Fruit fly (Drosophila melanogaster) whole organism, adult: Measurements from ENCODE around the gene CG34316.

Source experiments
- CG11617 ChIP-seq: fragments of 200-800 bp; sonication (Bioruptor generic); optimal IDR thresholded peaks from 2 replicates; lab custom pipeline; 2017; ENCODE audit warnings: mild to moderate bottlenecking, missing biosample characterization, missing genetic modification reagents, missing genetic modification characterization
- CG12768 ChIP-seq: fragments of 200-800 bp; sonication (Bioruptor generic); optimal IDR thresholded peaks from 2 replicates; lab custom pipeline; 2017; ENCODE audit warnings: missing biosample characterization, missing genetic modification characterization, mild to moderate bottlenecking, moderate library complexity, missing genetic modification reagents
- CG14711 ChIP-seq: fragments of 200-800 bp; sonication (Bioruptor generic); optimal IDR thresholded peaks from 2 replicates; lab custom pipeline; 2018; ENCODE audit warnings: missing biosample characterization, mild to moderate bottlenecking, missing genetic modification characterization, moderate library complexity
- CG1620 ChIP-seq: fragments of 200-800 bp; sonication (Bioruptor generic); optimal IDR thresholded peaks from 2 replicates; lab custom pipeline; 2016; ENCODE audit warnings: missing biosample characterization, missing genetic modification characterization
- CG33017 ChIP-seq: fragments of 200-800 bp; sonication (Bioruptor generic); optimal IDR thresholded peaks from 2 replicates; lab custom pipeline; 2018; ENCODE audit warnings: missing biosample characterization, mild to moderate bottlenecking, missing genetic modification characterization, moderate library complexity
- CG5204 ChIP-seq: fragments of 200-800 bp; sonication (Bioruptor generic); optimal IDR thresholded peaks from 2 replicates; lab custom pipeline; 2016; ENCODE audit warnings: missing biosample characterization, missing genetic modification characterization
- CG7045 ChIP-seq: fragments of 200-800 bp; sonication (Bioruptor generic); optimal IDR thresholded peaks from 2 replicates; lab custom pipeline; 2017; ENCODE audit warnings: missing biosample characterization, mild to moderate bottlenecking, missing genetic modification characterization
- CG7101 ChIP-seq: fragments of 200-800 bp; sonication (Bioruptor generic); optimal IDR thresholded peaks from 2 replicates; lab custom pipeline; 2018; ENCODE audit warnings: missing biosample characterization, mild to moderate bottlenecking, missing genetic modification characterization, moderate library complexity
- Clk ChIP-seq: fragments of 200-800 bp; sonication (Bioruptor generic); optimal IDR thresholded peaks from 2 replicates; lab custom pipeline; 2017; ENCODE audit warnings: missing biosample characterization, missing genetic modification characterization
- Crg-1 ChIP-seq: fragments of 200-800 bp; sonication (Bioruptor generic); optimal IDR thresholded peaks from 2 replicates; lab custom pipeline; 2016; ENCODE audit warnings: missing biosample characterization, missing genetic modification characterization
- Hr96 ChIP-seq: fragments of 200-800 bp; sonication (Bioruptor generic); optimal IDR thresholded peaks from 2 replicates; lab custom pipeline; 2016; ENCODE audit warnings: missing biosample characterization, missing genetic modification characterization
- Mnt ChIP-seq: fragments of 200-800 bp; sonication (Bioruptor generic); optimal IDR thresholded peaks from 2 replicates; lab custom pipeline; 2016; ENCODE audit warnings: missing biosample characterization, mild to moderate bottlenecking, missing genetic modification characterization
- bab1 ChIP-seq: fragments of 200-800 bp; sonication (Bioruptor generic); optimal IDR thresholded peaks from 3 replicates; lab custom pipeline; 2019; ENCODE audit warnings: missing biosample characterization, mild to moderate bottlenecking, missing genetic modification characterization, moderate library complexity
- cic ChIP-seq: fragments of 200-800 bp; sonication (Bioruptor generic); optimal IDR thresholded peaks from 2 replicates; lab custom pipeline; 2017; ENCODE audit warnings: missing biosample characterization, mild to moderate bottlenecking, missing genetic modification characterization, moderate library complexity
- cnc ChIP-seq, 2 experiments: fragments of >200 bp; optimal IDR thresholded peaks; 2 replicates each; lab custom pipeline; 2017
- kay ChIP-seq: fragments of 200-800 bp; sonication (Bioruptor generic); peaks from one replicate; lab custom pipeline; 2016; ENCODE audit warnings: missing biosample characterization, missing genetic modification characterization, borderline replicate concordance
- ovo ChIP-seq: fragments of 200-800 bp; sonication (Bioruptor generic); optimal IDR thresholded peaks from 2 replicates; lab custom pipeline; 2016; ENCODE audit warnings: missing biosample characterization, missing genetic modification characterization
- pad ChIP-seq: fragments of 200-800 bp; sonication (Bioruptor generic); optimal IDR thresholded peaks from 3 replicates; lab custom pipeline; 2017; ENCODE audit warnings: missing biosample characterization, missing genetic modification characterization, mild to moderate bottlenecking, moderate library complexity, missing genetic modification reagents
- tj ChIP-seq: fragments of 200-800 bp; sonication (Bioruptor generic); optimal IDR thresholded peaks from 3 replicates; lab custom pipeline; 2017; ENCODE audit warnings: missing biosample characterization, mild to moderate bottlenecking, missing genetic modification characterization, moderate library complexity
- toe ChIP-seq: fragments of 200-800 bp; sonication (Bioruptor generic); optimal IDR thresholded peaks from 2 replicates; lab custom pipeline; 2016; ENCODE audit warnings: missing biosample characterization, missing genetic modification characterization

Gene CG34316

dm6 chr3R:15243046-15243356 lies 12.6 kb downstream of the CG34316 start:
- peak; percentile 51 for TF ChIP-seq kay (GFP tag; lab: Kevin White, UChicago)
- TF ChIP-seq CG12768 (GFP tag; lab: Kevin White, UChicago), result no peak
- TF ChIP-seq Hr96, result no peak
- TF ChIP-seq pad, result no peak

dm6 chr3R:15243452-15243851 lies 13.1 kb downstream of the CG34316 start:
- TF ChIP-seq CG5204 (GFP tag; lab: Kevin White, UChicago), result peak; percentile 29
- TF ChIP-seq toe (GFP tag; lab: Kevin White, UChicago), result no peak
- no peak for TF ChIP-seq CG11617 (GFP tag; lab: Kevin White, UChicago)
- TF ChIP-seq cic (GFP tag; lab: Kevin White, UChicago), result no peak
- TF ChIP-seq CG12768 (GFP tag; lab: Kevin White, UChicago), result peak; percentile 48
- no peak for TF ChIP-seq Crg-1
- TF ChIP-seq bab1 (GFP tag; lab: Kevin White, UChicago), result no peak
- no peak for TF ChIP-seq cnc (optimal IDR thresholded peaks at IDR 0.05; lab: Kevin White, UChicago)
- peak; percentile 96 for TF ChIP-seq Mnt (GFP tag; lab: Kevin White, UChicago)
- no peak for TF ChIP-seq CG7101 (tag; lab: Kevin White, UChicago)
- TF ChIP-seq CG33017, result no peak
- TF ChIP-seq CG1620 (GFP tag; lab: Kevin White, UChicago), result no peak
- TF ChIP-seq Clk (GFP tag; lab: Kevin White, UChicago), result no peak
- TF ChIP-seq tj, result peak; percentile 80
- no peak for TF ChIP-seq pad
- peak; percentile 28 for TF ChIP-seq ovo (GFP tag; lab: Kevin White, UChicago)
- TF ChIP-seq kay (GFP tag; lab: Kevin White, UChicago), result no peak
- TF ChIP-seq CG7045 (GFP tag; lab: Kevin White, UChicago), result no peak
- peak; percentile 38 for TF ChIP-seq Hr96
- no peak for TF ChIP-seq CG14711 (tag; lab: Kevin White, UChicago)

- peak; percentile 24 for TF ChIP-seq tj
- no peak for TF ChIP-seq kay (GFP tag; lab: Kevin White, UChicago)
- TF ChIP-seq cnc (optimal IDR thresholded peaks at IDR 0.05; lab: Kevin White, UChicago), result no peak
- peak; percentile 18 for TF ChIP-seq CG7101 (tag; lab: Kevin White, UChicago)
- TF ChIP-seq CG12768 (GFP tag; lab: Kevin White, UChicago), result peak; percentile 18
- no peak for TF ChIP-seq ovo (GFP tag; lab: Kevin White, UChicago)
- TF ChIP-seq Clk (GFP tag; lab: Kevin White, UChicago), result no peak
- no peak for TF ChIP-seq pad
- TF ChIP-seq Hr96, result no peak
- TF ChIP-seq CG1620 (GFP tag; lab: Kevin White, UChicago), result no peak
These were observed 16.2 kb downstream of the CG34316 start for dm6 chr3R:15246601-15247000.

dm6 chr3R:15249037-15249436 lies 18.7 kb downstream of the CG34316 start, which contains the start of gene Amt:
Amt (minus strand) TSS chr3R:15249137.
- TF ChIP-seq Clk (GFP tag; lab: Kevin White, UChicago) (no peak), CG14711 (tag; lab: Kevin White, UChicago) (no peak), CG12768 (GFP tag; lab: Kevin White, UChicago) (no peak), tj (no peak), Hr96 (no peak), bab1 (GFP tag; lab: Kevin White, UChicago) (no peak), Mnt (GFP tag; lab: Kevin White, UChicago) (no peak), CG7045 (GFP tag; lab: Kevin White, UChicago) (no peak)

- TF ChIP-seq Hr96 (no peak), ovo (GFP tag; lab: Kevin White, UChicago) (peak; percentile 39)
These were observed 19.4 kb downstream of the CG34316 start, which contains the start of gene CG42404 for dm6 chr3R:15249735-15250134. CG42404 (plus strand) TSS chr3R:15250094.

dm6 chr3R:15250454-15250853 lies 20.1 kb downstream of the CG34316 start:
- TF ChIP-seq CG11617 (GFP tag; lab: Kevin White, UChicago) (peak; percentile 58), CG14711 (tag; lab: Kevin White, UChicago) (peak; percentile 47), CG7101 (tag; lab: Kevin White, UChicago) (peak; percentile 69), pad (peak; percentile 83), cic (GFP tag; lab: Kevin White, UChicago) (peak; percentile 24), CG12768 (GFP tag; lab: Kevin White, UChicago) (peak; percentile 51), CG5204 (GFP tag; lab: Kevin White, UChicago) (peak; percentile 63), kay (GFP tag; lab: Kevin White, UChicago) (no peak), CG33017 (peak; percentile 88), Crg-1 (no peak), Hr96 (no peak), tj (peak; percentile 19), CG7045 (GFP tag; lab: Kevin White, UChicago) (peak; percentile 57), ovo (GFP tag; lab: Kevin White, UChicago) (no peak), toe (GFP tag; lab: Kevin White, UChicago) (no peak), Clk (GFP tag; lab: Kevin White, UChicago) (peak; percentile 39), Mnt (GFP tag; lab: Kevin White, UChicago) (peak; percentile 21)
